Worm (Caenorhabditis elegans) whole organism, young adult: ENCODE results near the gene plk-3.

Experiments
- B0261.1 ChIP-seq: sonication (generic microtip); optimal IDR thresholded peaks from 2 replicates; lab custom pipeline; 2016; ENCODE audit warnings: mild to moderate bottlenecking, missing genetic modification characterization, moderate library complexity, missing compliant biosample characterization
- C17E4.6 ChIP-seq: fragments of 200-800 bp; sonication (Bioruptor generic); IDR thresholded peaks from 2 replicates; pipeline ENCODE4 v1.3.6; 2022; ENCODE audit warnings: missing genetic modification reagents, missing genetic modification characterization, missing compliant biosample characterization
- F22D6.2 ChIP-seq: sonication (generic microtip); optimal IDR thresholded peaks from 2 replicates; lab custom pipeline; 2016; ENCODE audit warnings: mild to moderate bottlenecking, missing genetic modification characterization, missing compliant biosample characterization
- F49E8.2 ChIP-seq: sonication (generic microtip); optimal IDR thresholded peaks from 3 replicates; lab custom pipeline; 2017; ENCODE audit warnings: missing genetic modification characterization, mild to moderate bottlenecking, missing compliant biosample characterization, antibody characterized with exemption, moderate library complexity; ENCODE audit not compliant: insufficient read depth
- F57A8.1 ChIP-seq: fragments of 200-800 bp; sonication (Bioruptor generic); optimal IDR thresholded peaks from 2 replicates; lab custom pipeline; 2018; ENCODE audit warnings: mild to moderate bottlenecking, missing genetic modification characterization, moderate library complexity, missing compliant biosample characterization
- K11D2.4 ChIP-seq: fragments of 200-800 bp; sonication (Bioruptor generic); IDR thresholded peaks from 2 replicates; pipeline ENCODE4 v1.3.6; 2022; ENCODE audit warnings: missing genetic modification reagents, missing genetic modification characterization, missing compliant biosample characterization
- T26A5.8 ChIP-seq: sonication (generic microtip); optimal IDR thresholded peaks from 2 replicates; lab custom pipeline; 2016; ENCODE audit warnings: missing genetic modification characterization, missing compliant biosample characterization
- Y53F4B.3 ChIP-seq: fragments of 200-800 bp; sonication (Bioruptor generic); IDR thresholded peaks from 2 replicates; pipeline ENCODE4 v1.3.6; 2022; ENCODE audit warnings: missing genetic modification reagents, missing genetic modification characterization, missing compliant biosample characterization
- Y53G8AR.9 ChIP-seq: fragments of 200-800 bp; sonication (Bioruptor generic); conservative IDR thresholded peaks from 2 replicates; pipeline ENCODE4 v1.3.6; 2022; ENCODE audit warnings: missing genetic modification reagents, missing genetic modification characterization, missing compliant biosample characterization
- Y56A3A.18 ChIP-seq: fragments of 200-800 bp; sonication (Bioruptor generic); IDR thresholded peaks from 2 replicates; pipeline ENCODE4 v1.3.6; 2022; ENCODE audit warnings: missing genetic modification reagents, missing genetic modification characterization, missing compliant biosample characterization
- Y67H2A.10 ChIP-seq: fragments of 200-800 bp; sonication (Bioruptor generic); conservative IDR thresholded peaks from 2 replicates; pipeline ENCODE4 v1.3.6; 2022; ENCODE audit warnings: missing genetic modification reagents, missing genetic modification characterization, missing compliant biosample characterization
- aptf-2 ChIP-seq: fragments of 200-800 bp; sonication (Bioruptor generic); conservative IDR thresholded peaks from 2 replicates; pipeline ENCODE4 v1.3.6; 2022; ENCODE audit warnings: missing genetic modification reagents, missing genetic modification characterization, missing compliant biosample characterization
- aptf-3 ChIP-seq: fragments of 200-800 bp; sonication (Bioruptor generic); IDR thresholded peaks from 2 replicates; pipeline ENCODE4 v1.3.6; 2022; ENCODE audit warnings: missing genetic modification characterization, missing compliant biosample characterization
- athp-1 ChIP-seq: sonication (generic microtip); optimal IDR thresholded peaks from 2 replicates; lab custom pipeline; 2017; ENCODE audit warnings: mild to moderate bottlenecking, missing genetic modification characterization, missing compliant biosample characterization
- attf-5 ChIP-seq: fragments of 200-800 bp; sonication (Bioruptor generic); optimal IDR thresholded peaks from 2 replicates; lab custom pipeline; 2018; ENCODE audit warnings: mild to moderate bottlenecking, missing genetic modification characterization, missing compliant biosample characterization
- bed-2 ChIP-seq: fragments of 200-800 bp; sonication (Bioruptor generic); IDR thresholded peaks from 2 replicates; pipeline ENCODE4 v1.3.6; 2022; ENCODE audit warnings: missing genetic modification reagents, missing genetic modification characterization, missing compliant biosample characterization
- ceh-40 ChIP-seq: fragments of 200-800 bp; sonication (Bioruptor generic); IDR thresholded peaks from 2 replicates; pipeline ENCODE4 v1.3.6; 2022; ENCODE audit warnings: missing genetic modification characterization, missing compliant biosample characterization
- ceh-91 ChIP-seq: fragments of 200-800 bp; sonication (Bioruptor generic); IDR thresholded peaks from 2 replicates; pipeline ENCODE4 v1.3.6; 2022; ENCODE audit warnings: missing genetic modification reagents, missing genetic modification characterization, missing compliant biosample characterization
- efl-1 ChIP-seq: fragments of 150-350 bp; optimal IDR thresholded peaks from 2 replicates; lab custom pipeline; 2014; ENCODE audit warnings: missing biosample characterization, missing genetic modification reagents, missing genetic modification characterization
- ekl-4 ChIP-seq: fragments of 200-800 bp; sonication (Bioruptor generic); IDR thresholded peaks from 2 replicates; pipeline ENCODE4 v1.3.6; 2022; ENCODE audit warnings: missing genetic modification reagents, missing genetic modification characterization, missing compliant biosample characterization
- gei-17 ChIP-seq: fragments of 200-800 bp; sonication (Bioruptor generic); optimal IDR thresholded peaks from 2 replicates; lab custom pipeline; 2018; ENCODE audit warnings: mild to moderate bottlenecking, missing genetic modification characterization, missing compliant biosample characterization
- hlh-12 ChIP-seq: sonication (generic microtip); optimal IDR thresholded peaks from 2 replicates; lab custom pipeline; 2016; ENCODE audit warnings: missing genetic modification characterization, missing compliant biosample characterization
- hlh-26 ChIP-seq: fragments of 200-800 bp; sonication (Bioruptor generic); conservative IDR thresholded peaks from 2 replicates; pipeline ENCODE4 v1.3.6; 2022; ENCODE audit warnings: missing genetic modification reagents, missing genetic modification characterization, missing compliant biosample characterization
- let-607 ChIP-seq, 2 experiments: fragments of 200-800 bp in 1 of 2; sonication (Bioruptor generic) in 1 of 2; sonication (generic microtip) in 1 of 2; optimal IDR thresholded peaks; 2 replicates each; lab custom pipeline; 2016 to 2018; ENCODE audit warnings: mild to moderate bottlenecking in 2 of 2, missing compliant biosample characterization in 2 of 2, missing genetic modification characterization in 2 of 2, moderate library complexity in 2 of 2, missing genotype in 1 of 2
- lin-35 ChIP-seq, 3 experiments: fragments of 150-350 bp in 2 of 3; sonication (generic microtip) in 1 of 3; optimal IDR thresholded peaks; 2 replicates each; lab custom pipeline; 2014 to 2018; ENCODE audit warnings: missing biosample characterization in 3 of 3, missing genetic modification characterization in 3 of 3, missing genetic modification reagents in 3 of 3
- lin-40 ChIP-seq: sonication (generic microtip); optimal IDR thresholded peaks from 2 replicates; lab custom pipeline; 2016; ENCODE audit warnings: missing genetic modification characterization, mild to moderate bottlenecking, missing compliant biosample characterization, missing genotype, missing genetic modification reagents
- madf-8 ChIP-seq: fragments of 200-800 bp; sonication (Bioruptor generic); conservative IDR thresholded peaks from 2 replicates; pipeline ENCODE4 v1.3.6; 2022; ENCODE audit warnings: missing genetic modification reagents, missing genetic modification characterization, missing compliant biosample characterization
- mcd-1 ChIP-seq: fragments of 200-800 bp; sonication (Bioruptor generic); IDR thresholded peaks from 2 replicates; pipeline ENCODE4 v1.3.6; 2022; ENCODE audit warnings: missing genetic modification reagents, missing genetic modification characterization, missing compliant biosample characterization
- mes-4 ChIP-seq: sonication (generic microtip); optimal IDR thresholded peaks from 2 replicates; lab custom pipeline; 2016; ENCODE audit warnings: missing genotype, missing genetic modification characterization, missing compliant biosample characterization
- mxl-1 ChIP-seq: sonication (generic microtip); optimal IDR thresholded peaks from 2 replicates; lab custom pipeline; 2016; ENCODE audit warnings: missing genetic modification characterization, missing compliant biosample characterization
- nfya-1 ChIP-seq: sonication (generic microtip); optimal IDR thresholded peaks from 2 replicates; lab custom pipeline; 2017; ENCODE audit warnings: antibody characterized with exemption, missing compliant biosample characterization, missing genetic modification characterization, borderline replicate concordance; ENCODE audit not compliant: insufficient read depth
- nfya-2 ChIP-seq: fragments of 200-800 bp; sonication (Bioruptor generic); IDR thresholded peaks from 2 replicates; pipeline ENCODE4 v1.3.6; 2022; ENCODE audit warnings: missing genetic modification reagents, missing genetic modification characterization, missing compliant biosample characterization
- nfyb-1 ChIP-seq: fragments of 200-800 bp; sonication (Bioruptor generic); IDR thresholded peaks from 2 replicates; pipeline ENCODE4 v1.3.6; 2022; ENCODE audit warnings: missing genetic modification reagents, missing genetic modification characterization, missing compliant biosample characterization
- nhr-120 ChIP-seq: fragments of 200-800 bp; sonication (Bioruptor generic); IDR thresholded peaks from 2 replicates; pipeline ENCODE4 v1.3.6; 2022; ENCODE audit warnings: missing genetic modification characterization, missing compliant biosample characterization
- pbrm-1 ChIP-seq: fragments of 200-800 bp; sonication (Bioruptor generic); IDR thresholded peaks from 2 replicates; pipeline ENCODE4 v1.3.6; 2022; ENCODE audit warnings: missing genetic modification reagents, missing genetic modification characterization, missing compliant biosample characterization
- rcor-1 ChIP-seq: fragments of 200-800 bp; sonication (Bioruptor generic); IDR thresholded peaks from 2 replicates; pipeline ENCODE4 v1.3.6; 2022; ENCODE audit warnings: missing genetic modification reagents, missing genetic modification characterization, missing compliant biosample characterization
- rec-8 ChIP-seq, 2 experiments: sonication (generic microtip); optimal IDR thresholded peaks; 2 replicates each; lab custom pipeline; 2016; ENCODE audit warnings: mild to moderate bottlenecking in 2 of 2, missing genetic modification characterization in 2 of 2, missing genetic modification reagents in 2 of 2, missing genotype in 2 of 2, missing biosample characterization in 1 of 2, missing compliant biosample characterization in 1 of 2, moderate library complexity in 1 of 2
- rpc-1 ChIP-seq, 2 experiments: fragments of 150-350 bp in 1 of 2; sonication (generic microtip) in 1 of 2; optimal IDR thresholded peaks; 2 replicates each; lab custom pipeline; 2014 to 2018; ENCODE audit warnings: missing biosample characterization in 1 of 2, missing genetic modification characterization in 1 of 2, missing genetic modification reagents in 1 of 2, missing genotype in 1 of 2
- snpc-3.4 ChIP-seq: sonication (generic microtip); optimal IDR thresholded peaks from 2 replicates; lab custom pipeline; 2017; ENCODE audit warnings: missing genetic modification characterization, mild to moderate bottlenecking, missing compliant biosample characterization, antibody characterized with exemption, moderate library complexity, missing genotype, missing genetic modification reagents
- tbx-9 ChIP-seq: sonication (generic microtip); optimal IDR thresholded peaks from 2 replicates; lab custom pipeline; 2016; ENCODE audit warnings: borderline replicate concordance, missing genetic modification characterization, inconsistent platforms, missing compliant biosample characterization
- xnd-1 ChIP-seq: sonication (generic microtip); optimal IDR thresholded peaks from 2 replicates; lab custom pipeline; 2016; ENCODE audit warnings: missing genotype, missing genetic modification reagents, missing genetic modification characterization, missing compliant biosample characterization
- zfh-2 ChIP-seq: fragments of 200-800 bp; sonication (Bioruptor generic); conservative IDR thresholded peaks from 2 replicates; pipeline ENCODE4 v1.3.6; 2022; ENCODE audit warnings: missing genetic modification reagents, missing genetic modification characterization, missing compliant biosample characterization
- zim-3 ChIP-seq: sonication (generic microtip); optimal IDR thresholded peaks from 2 replicates; lab custom pipeline; 2017; ENCODE audit warnings: mild to moderate bottlenecking, missing genetic modification characterization, moderate library complexity, missing compliant biosample characterization
- ztf-22 ChIP-seq: fragments of 200-800 bp; sonication (Bioruptor generic); optimal IDR thresholded peaks from 2 replicates; lab custom pipeline; 2018; ENCODE audit warnings: mild to moderate bottlenecking, missing genetic modification characterization, moderate library complexity, missing compliant biosample characterization
- ztf-25 ChIP-seq: fragments of 200-800 bp; sonication (Bioruptor generic); IDR thresholded peaks from 2 replicates; pipeline ENCODE4 v1.3.6; 2022; ENCODE audit warnings: missing genetic modification reagents, missing genetic modification characterization, missing compliant biosample characterization
- ztf-26 ChIP-seq: sonication (generic microtip); optimal IDR thresholded peaks from 2 replicates; lab custom pipeline; 2017; ENCODE audit warnings: missing genetic modification characterization, missing compliant biosample characterization
- ztf-6 ChIP-seq: fragments of 200-800 bp; sonication (Bioruptor generic); IDR thresholded peaks from 2 replicates; pipeline ENCODE4 v1.3.6; 2022; ENCODE audit warnings: missing genetic modification reagents, missing genetic modification characterization, missing compliant biosample characterization

plk-3 gene

ce11 chrIV:7505866-7506488 lies 33.0 kb upstream of the plk-3 start (continued):
- TF ChIP-seq F49E8.2 (peak; percentile 59), ztf-22 (peak; percentile 70), B0261.1 (tag; lab: Kevin White, UChicago) (no peak), aptf-2 (GFP tag; lab: Robert Waterston, UW) (no peak), tbx-9 (no peak), F22D6.2 (tag; lab: Kevin White, UChicago) (no peak), nfyb-1 (GFP tag; lab: Robert Waterston, UW) (0 out of 2 replicates have a peak, but pooled peaks have one; percentile 42), let-607 (tag; optimal IDR thresholded peaks at IDR 0.05; lab: Kevin White, UChicago) (no peak), snpc-3.4 (tag; lab: Kevin White, UChicago) (peak; percentile 64), aptf-3 (no peak), xnd-1 (tag; lab: Kevin White, UChicago) (no peak), athp-1 (peak; percentile 52), madf-8 (GFP tag; lab: Robert Waterston, UW) (no peak), bed-2 (no peak), K11D2.4 (no peak), nfya-2 (no peak), Y53F4B.3 (no peak), lin-40 (tag; lab: Kevin White, UChicago) (peak; percentile 35), Y53G8AR.9 (GFP tag; lab: Robert Waterston, UW) (peak; percentile 88), F57A8.1 (GFP tag; lab: Kevin White, UChicago) (no peak), zfh-2 (GFP tag; lab: Robert Waterston, UW) (no peak), ekl-4 (GFP tag; lab: Robert Waterston, UW) (no peak; the same call in none of the 2 replicates), C17E4.6 (GFP tag; lab: Robert Waterston, UW) (no peak), ceh-91 (GFP tag; lab: Robert Waterston, UW) (no peak), efl-1 (GFP tag; lab: Kevin White, UChicago) (no peak), attf-5 (GFP tag; lab: Kevin White, UChicago) (peak; percentile 1), rpc-1 (optimal IDR thresholded peaks at IDR 0.05; lab: Kevin White, UChicago) (no peak), rpc-1 (tag; optimal IDR thresholded peaks at IDR 0.05; lab: Kevin White, UChicago) (no peak), zim-3 (tag; lab: Kevin White, UChicago) (no peak), ztf-6 (GFP tag; lab: Robert Waterston, UW) (no peak), rec-8 (tag; optimal IDR thresholded peaks at IDR 0.05; lab: Kevin White, UChicago) (peak in 1 of 2 experiments; percentile 18), ztf-25 (GFP tag; lab: Robert Waterston, UW) (no peak), nfya-1 (tag; lab: Kevin White, UChicago) (no peak), T26A5.8 (peak; percentile 68), rcor-1 (GFP tag; lab: Robert Waterston, UW) (peak; percentile 24), Y56A3A.18 (0 out of 2 replicates have a peak, but pooled peaks have one; percentile 21), ceh-40 (GFP tag; lab: Robert Waterston, UW) (no peak), mes-4 (tag; lab: Kevin White, UChicago) (peak; percentile 15), mxl-1 (tag; lab: Kevin White, UChicago) (peak; percentile 39), Y67H2A.10 (GFP tag; lab: Robert Waterston, UW) (no peak), pbrm-1 (GFP tag; lab: Robert Waterston, UW) (peak; percentile 61; the same call in 1 of the 2 replicates), nhr-120 (GFP tag; lab: Robert Waterston, UW) (no peak), mcd-1 (GFP tag; lab: Robert Waterston, UW) (no peak; the same call in none of the 2 replicates), gei-17 (no peak), hlh-12 (tag; lab: Kevin White, UChicago) (no peak), ztf-26 (tag; lab: Kevin White, UChicago) (peak; percentile 10), lin-35 (GFP tag; optimal IDR thresholded peaks at IDR 0.05; lab: Kevin White, UChicago) (peak in 1 of 3 experiments; percentile 20), hlh-26 (GFP tag; lab: Robert Waterston, UW) (no peak)
